Worm (Caenorhabditis elegans) whole organism, midembryonic: ENCODE data around the gene ZK666.1.

ENCODE experiments used
- cog-1 ChIP-seq: sonication (generic microtip); optimal IDR thresholded peaks from 2 replicates; lab custom pipeline; 2016; ENCODE audit warnings: missing genetic modification characterization, missing compliant biosample characterization
- klf-2 ChIP-seq: fragments of 200-800 bp; sonication (Bioruptor generic); conservative IDR thresholded peaks from 2 replicates; pipeline ENCODE4 v1.3.6; 2022; ENCODE audit warnings: missing genetic modification reagents, missing genetic modification characterization, missing compliant biosample characterization
- med-1 ChIP-seq: sonication (generic microtip); optimal IDR thresholded peaks from 2 replicates; lab custom pipeline; 2017; ENCODE audit warnings: missing genetic modification characterization, mild to moderate bottlenecking, missing compliant biosample characterization, antibody characterized with exemption, missing genetic modification reagents; ENCODE audit not compliant: insufficient read depth
- ref-1 ChIP-seq: fragments of 200-800 bp; sonication (Bioruptor generic); conservative IDR thresholded peaks from 2 replicates; pipeline ENCODE4 v1.3.6; 2022; ENCODE audit warnings: missing genetic modification reagents, missing genetic modification characterization, missing compliant biosample characterization
- ztf-23 ChIP-seq: fragments of 200-800 bp; sonication (Bioruptor generic); IDR thresholded peaks from 2 replicates; pipeline ENCODE4 v1.3.6; 2022; ENCODE audit warnings: missing genetic modification reagents, missing genetic modification characterization, missing compliant biosample characterization
- ztf-29 ChIP-seq: fragments of 200-800 bp; sonication (Bioruptor generic); IDR thresholded peaks from 2 replicates; pipeline ENCODE4 v1.3.6; 2022; ENCODE audit warnings: missing genetic modification reagents, missing genetic modification characterization, missing compliant biosample characterization

ce11 chrII:10479348-10479747, 8.2 kb upstream of the ZK666.1 start, which contains the start of gene clec-59:
- TF ChIP-seq cog-1 (tag; lab: Kevin White, UChicago) (no peak), klf-2 (GFP tag; lab: Robert Waterston, UW) (no peak), ztf-23 (GFP tag; lab: Robert Waterston, UW) (no peak), ref-1 (GFP tag; lab: Robert Waterston, UW) (no peak), med-1 (no peak), ztf-29 (GFP tag; lab: Robert Waterston, UW) (no peak)
